Worm (Caenorhabditis elegans) whole organism, L2 larva: ENCODE data around the gene Y41D4B.4.
A peak's percentile ranks its signal among the peaks of the same experiment; 100 is the strongest.

Source experiments
- C34F6.9 ChIP-seq: fragments of 150-350 bp; optimal IDR thresholded peaks from 2 replicates; lab custom pipeline; 2014; ENCODE audit warnings: missing biosample characterization, missing genetic modification characterization
- F13H6.1 ChIP-seq: sonication (generic microtip); optimal IDR thresholded peaks from 2 replicates; lab custom pipeline; 2016; ENCODE audit warnings: missing genetic modification characterization, missing compliant biosample characterization
- R02D3.7 ChIP-seq: fragments of 150-350 bp; optimal IDR thresholded peaks from 2 replicates; lab custom pipeline; 2014; ENCODE audit warnings: missing biosample characterization, missing genetic modification characterization
- Y55F3AM.14 ChIP-seq: fragments of 200-800 bp; sonication (Bioruptor generic); optimal IDR thresholded peaks from 2 replicates; lab custom pipeline; 2018; ENCODE audit warnings: mild to moderate bottlenecking, missing genetic modification characterization, missing compliant biosample characterization
- ZK546.5 ChIP-seq: sonication (generic microtip); optimal IDR thresholded peaks from 2 replicates; lab custom pipeline; 2017; ENCODE audit warnings: missing biosample characterization, missing genetic modification characterization
- alr-1 ChIP-seq: fragments of 150-350 bp; optimal IDR thresholded peaks from 2 replicates; lab custom pipeline; 2014; ENCODE audit warnings: missing biosample characterization, missing genetic modification characterization
- aly-2 ChIP-seq: fragments of 150-350 bp; optimal IDR thresholded peaks from 2 replicates; lab custom pipeline; 2014; ENCODE audit warnings: missing biosample characterization, missing genetic modification characterization
- ama-1 ChIP-seq: fragments of 150-350 bp; optimal IDR thresholded peaks from 2 replicates; lab custom pipeline; 2018; ENCODE audit warnings: inconsistent platforms
- blmp-1 ChIP-seq: sonication (generic microtip); optimal IDR thresholded peaks from 2 replicates; lab custom pipeline; 2017; ENCODE audit warnings: missing genetic modification characterization, mild to moderate bottlenecking, missing compliant biosample characterization, antibody characterized with exemption, moderate library complexity; ENCODE audit not compliant: insufficient read depth
- ceh-16 ChIP-seq: fragments of 150-350 bp; optimal IDR thresholded peaks from 2 replicates; lab custom pipeline; 2014; ENCODE audit warnings: missing biosample characterization, missing genetic modification characterization
- ceh-82 ChIP-seq: fragments of 150-350 bp; optimal IDR thresholded peaks from 2 replicates; lab custom pipeline; 2014; ENCODE audit warnings: missing biosample characterization, missing genetic modification characterization
- crh-2 ChIP-seq: sonication (generic microtip); optimal IDR thresholded peaks from 2 replicates; lab custom pipeline; 2017; ENCODE audit warnings: missing biosample characterization, missing genetic modification characterization
- dmd-4 ChIP-seq: sonication (generic microtip); optimal IDR thresholded peaks from 2 replicates; lab custom pipeline; 2017; ENCODE audit warnings: missing biosample characterization, missing genetic modification characterization
- egl-27 ChIP-seq: sonication (generic microtip); optimal IDR thresholded peaks from 3 replicates; lab custom pipeline; 2017; ENCODE audit warnings: missing biosample characterization, missing genetic modification reagents, missing genetic modification characterization
- elt-1 ChIP-seq: fragments of 150-350 bp; optimal IDR thresholded peaks from 2 replicates; lab custom pipeline; 2014; ENCODE audit warnings: missing biosample characterization, missing genetic modification characterization
- elt-3 ChIP-seq: sonication (generic microtip); optimal IDR thresholded peaks from 2 replicates; lab custom pipeline; 2017; ENCODE audit warnings: missing biosample characterization, missing genetic modification characterization
- fos-1 ChIP-seq: fragments of 150-350 bp; optimal IDR thresholded peaks from 2 replicates; lab custom pipeline; 2014; ENCODE audit warnings: missing biosample characterization, missing genetic modification characterization
- gmeb-1 ChIP-seq: fragments of 150-350 bp; optimal IDR thresholded peaks from 2 replicates; lab custom pipeline; 2014; ENCODE audit warnings: missing biosample characterization, missing genetic modification characterization
- lin-11 ChIP-seq: fragments of 150-350 bp; sonication (generic microtip); optimal IDR thresholded peaks from 2 replicates; lab custom pipeline; 2014; ENCODE audit warnings: missing biosample characterization, missing genetic modification characterization, inconsistent platforms, mixed read lengths
- lin-13 ChIP-seq: fragments of 150-350 bp; optimal IDR thresholded peaks from 2 replicates; lab custom pipeline; 2014; ENCODE audit warnings: missing biosample characterization, missing genetic modification reagents, missing genetic modification characterization
- lin-39 ChIP-seq: fragments of 150-350 bp; optimal IDR thresholded peaks from 2 replicates; lab custom pipeline; 2014; ENCODE audit warnings: missing biosample characterization, missing genetic modification reagents, missing genetic modification characterization
- lsy-2 ChIP-seq, 2 experiments: fragments of 150-350 bp in 1 of 2; sonication (generic microtip) in 1 of 2; optimal IDR thresholded peaks; 2 replicates each; lab custom pipeline; 2014 to 2017; ENCODE audit warnings: missing biosample characterization in 2 of 2, missing genetic modification characterization in 2 of 2
- mab-5 ChIP-seq: fragments of 150-350 bp; optimal IDR thresholded peaks from 2 replicates; lab custom pipeline; 2014; ENCODE audit warnings: missing biosample characterization, missing genetic modification characterization
- mbf-1 ChIP-seq: sonication (generic microtip); optimal IDR thresholded peaks from 2 replicates; lab custom pipeline; 2017; ENCODE audit warnings: missing biosample characterization, missing genetic modification characterization
- mdl-1 ChIP-seq, 2 experiments: fragments of 150-350 bp in 1 of 2; sonication (generic microtip) in 1 of 2; optimal IDR thresholded peaks; 2 replicates each; lab custom pipeline; 2017; ENCODE audit warnings: missing biosample characterization in 2 of 2, missing genetic modification characterization in 2 of 2
- nhr-10 ChIP-seq: sonication (generic microtip); optimal IDR thresholded peaks from 2 replicates; lab custom pipeline; 2017; ENCODE audit warnings: missing biosample characterization, missing genetic modification characterization
- nhr-11 ChIP-seq: fragments of 150-350 bp; optimal IDR thresholded peaks from 2 replicates; lab custom pipeline; 2014; ENCODE audit warnings: missing biosample characterization, missing genetic modification characterization
- nhr-12 ChIP-seq: fragments of 150-350 bp; optimal IDR thresholded peaks from 2 replicates; lab custom pipeline; 2014; ENCODE audit warnings: missing biosample characterization, missing genetic modification characterization
- nhr-129 ChIP-seq: fragments of 150-350 bp; optimal IDR thresholded peaks from 2 replicates; lab custom pipeline; 2014; ENCODE audit warnings: missing biosample characterization, missing genetic modification characterization
- nhr-21 ChIP-seq: fragments of 150-350 bp; optimal IDR thresholded peaks from 2 replicates; lab custom pipeline; 2014; ENCODE audit warnings: missing biosample characterization, missing genetic modification characterization
- nhr-23 ChIP-seq: fragments of 150-350 bp; optimal IDR thresholded peaks from 2 replicates; lab custom pipeline; 2014; ENCODE audit warnings: missing biosample characterization, missing genetic modification reagents, missing genetic modification characterization
- nhr-237 ChIP-seq: fragments of 150-350 bp; optimal IDR thresholded peaks from 2 replicates; lab custom pipeline; 2014; ENCODE audit warnings: missing biosample characterization, missing genetic modification characterization
- nhr-25 ChIP-seq: fragments of 150-350 bp; sonication (generic microtip); optimal IDR thresholded peaks from 3 replicates; lab custom pipeline; 2014; ENCODE audit warnings: missing biosample characterization, missing genetic modification characterization
- nhr-6 ChIP-seq: fragments of 150-350 bp; optimal IDR thresholded peaks from 2 replicates; lab custom pipeline; 2014; ENCODE audit warnings: missing biosample characterization, missing genetic modification characterization
- nhr-77 ChIP-seq: fragments of 150-350 bp; optimal IDR thresholded peaks from 2 replicates; lab custom pipeline; 2014; ENCODE audit warnings: missing biosample characterization, missing genetic modification characterization
- peb-1 ChIP-seq: fragments of 150-350 bp; optimal IDR thresholded peaks from 2 replicates; lab custom pipeline; 2014; ENCODE audit warnings: missing biosample characterization, missing genetic modification characterization
- sem-4 ChIP-seq: fragments of 150-350 bp; optimal IDR thresholded peaks from 2 replicates; lab custom pipeline; 2014; ENCODE audit warnings: missing biosample characterization, missing genetic modification reagents, missing genetic modification characterization
- skn-1 ChIP-seq: sonication (generic microtip); optimal IDR thresholded peaks from 2 replicates; lab custom pipeline; 2017; ENCODE audit warnings: missing biosample characterization, missing genetic modification characterization
- sma-3 ChIP-seq: sonication (generic microtip); optimal IDR thresholded peaks from 2 replicates; lab custom pipeline; 2016; ENCODE audit warnings: missing genetic modification reagents, missing genetic modification characterization, missing compliant biosample characterization
- sma-9 ChIP-seq, 2 experiments: fragments of 150-350 bp in 1 of 2; sonication (generic microtip) in 1 of 2; optimal IDR thresholded peaks; 2 replicates each; lab custom pipeline; 2014 to 2016; ENCODE audit warnings: missing genetic modification characterization in 2 of 2, mild to moderate bottlenecking in 1 of 2, missing biosample characterization in 1 of 2, missing compliant biosample characterization in 1 of 2, missing genetic modification reagents in 1 of 2, moderate library complexity in 1 of 2
- snpc-4 ChIP-seq: fragments of 150-350 bp; optimal IDR thresholded peaks from 2 replicates; lab custom pipeline; 2014; ENCODE audit warnings: missing biosample characterization, missing genetic modification characterization
- unc-39 ChIP-seq: fragments of 150-350 bp; optimal IDR thresholded peaks from 2 replicates; lab custom pipeline; 2014; ENCODE audit warnings: missing biosample characterization, missing genetic modification characterization
- unc-55 ChIP-seq: fragments of 150-350 bp; sonication (generic microtip); optimal IDR thresholded peaks from 3 replicates; lab custom pipeline; 2014; ENCODE audit warnings: missing biosample characterization, missing genetic modification reagents, missing genetic modification characterization
- unc-62 ChIP-seq: fragments of 150-350 bp; optimal IDR thresholded peaks from 2 replicates; lab custom pipeline; 2014; ENCODE audit warnings: missing biosample characterization, missing genetic modification reagents, missing genetic modification characterization
- zag-1 ChIP-seq: fragments of 150-350 bp; optimal IDR thresholded peaks from 2 replicates; lab custom pipeline; 2014; ENCODE audit warnings: missing biosample characterization, missing genetic modification characterization
- ztf-1 ChIP-seq: fragments of 200-800 bp; sonication (Bioruptor generic); conservative IDR thresholded peaks from 2 replicates; pipeline ENCODE4 v1.3.6; 2022; ENCODE audit warnings: missing genetic modification characterization, missing compliant biosample characterization
- ztf-11 ChIP-seq: sonication (generic microtip); optimal IDR thresholded peaks from 2 replicates; lab custom pipeline; 2017; ENCODE audit warnings: missing biosample characterization, missing genetic modification characterization
- ztf-4 ChIP-seq: fragments of 150-350 bp; optimal IDR thresholded peaks from 2 replicates; lab custom pipeline; 2014; ENCODE audit warnings: missing biosample characterization, missing genetic modification characterization

Y41D4B.4 gene

ce11 chrIV:1649349-1649748 lies 10.6 kb upstream of the Y41D4B.4 start:
- TF ChIP-seq nhr-11 (tag; lab: Kevin White, UChicago) = no peak
- TF ChIP-seq R02D3.7 (tag; lab: Kevin White, UChicago) = no peak
- TF ChIP-seq mab-5 = no peak
- TF ChIP-seq lin-39 = no peak
- no peak for TF ChIP-seq nhr-25 (tag; lab: Kevin White, UChicago)
- no peak for TF ChIP-seq ZK546.5 (tag; lab: Kevin White, UChicago)
- TF ChIP-seq ztf-4 (tag; lab: Kevin White, UChicago) = no peak
- TF ChIP-seq nhr-77 (tag; lab: Kevin White, UChicago) = no peak

DNA sequence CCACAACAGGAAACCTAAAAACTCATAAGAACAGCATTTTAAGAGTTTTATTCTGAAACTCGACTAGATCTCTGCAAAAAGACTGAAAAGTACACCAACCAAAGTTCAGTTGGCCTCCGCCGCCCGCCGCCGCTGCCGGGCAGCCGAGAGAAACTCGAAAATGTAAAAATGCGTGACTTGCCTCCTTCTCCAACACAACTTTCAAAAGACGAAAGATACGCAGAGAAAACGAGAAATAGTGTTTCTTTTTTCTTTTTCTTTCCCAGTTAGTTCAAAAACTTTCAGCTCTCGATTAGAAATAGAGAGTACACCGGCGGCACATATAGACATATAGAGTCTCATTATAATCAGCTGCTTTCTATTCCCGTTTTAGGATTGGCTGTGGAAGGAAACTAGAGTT lies 10.1 kb upstream of the Y41D4B.4 start:
- no peak for TF ChIP-seq blmp-1 (tag; lab: Kevin White, UChicago)
- no peak for TF ChIP-seq lin-39
- TF ChIP-seq sma-3 (GFP tag; lab: Kevin White, UChicago) = no peak
- TF ChIP-seq C34F6.9 (tag; lab: Kevin White, UChicago) = peak; percentile 62
- TF ChIP-seq crh-2 (tag; lab: Kevin White, UChicago) = peak; percentile 75
- TF ChIP-seq skn-1 (tag; lab: Kevin White, UChicago) = no peak
- peak; percentile 31 for TF ChIP-seq gmeb-1 (tag; lab: Kevin White, UChicago)
- TF ChIP-seq unc-39 = no peak
- no peak for TF ChIP-seq snpc-4 (tag; lab: Kevin White, UChicago)
- TF ChIP-seq mab-5 = no peak
- TF ChIP-seq peb-1 (tag; lab: Kevin White, UChicago) = no peak
- no peak for TF ChIP-seq ceh-82 (tag; lab: Kevin White, UChicago)
- peak in 1 of 2 experiments; percentile 28 for TF ChIP-seq lsy-2 (tag; optimal IDR thresholded peaks at IDR 0.05; lab: Kevin White, UChicago)
- TF ChIP-seq aly-2 (tag; lab: Kevin White, UChicago) = no peak
- no peak for TF ChIP-seq nhr-11 (tag; lab: Kevin White, UChicago)
- no peak for TF ChIP-seq ZK546.5 (tag; lab: Kevin White, UChicago)
- TF ChIP-seq ztf-1 (GFP tag; lab: Robert Waterston, UW) = no peak
- no peak for TF ChIP-seq elt-1
- TF ChIP-seq nhr-12 (tag; lab: Kevin White, UChicago) = no peak
- TF ChIP-seq fos-1 (tag; lab: Kevin White, UChicago) = peak; percentile 71
- no peak for TF ChIP-seq mbf-1 (tag; lab: Kevin White, UChicago)
- TF ChIP-seq nhr-21 (tag; lab: Kevin White, UChicago) = peak; percentile 29
- no peak for TF ChIP-seq nhr-237 (tag; lab: Kevin White, UChicago)
- TF ChIP-seq ztf-4 (tag; lab: Kevin White, UChicago) = no peak
- TF ChIP-seq Y55F3AM.14 = no peak
- no peak for TF ChIP-seq ceh-16
- TF ChIP-seq nhr-10 (tag; lab: Kevin White, UChicago) = no peak
- peak; percentile 78 for TF ChIP-seq unc-55 (GFP tag; lab: Kevin White, UChicago)
- no peak for TF ChIP-seq ama-1 (lab: Kevin White, UChicago)
- no peak for TF ChIP-seq nhr-77 (tag; lab: Kevin White, UChicago)
- no peak for TF ChIP-seq zag-1
- no peak for TF ChIP-seq nhr-6 (tag; lab: Kevin White, UChicago)
- no peak for TF ChIP-seq egl-27 (tag; lab: Kevin White, UChicago)
- no peak for TF ChIP-seq elt-3 (tag; lab: Kevin White, UChicago)
- TF ChIP-seq nhr-25 (tag; lab: Kevin White, UChicago) = no peak
- TF ChIP-seq lin-13 (GFP tag; lab: Kevin White, UChicago) = peak; percentile 12
- TF ChIP-seq dmd-4 = no peak
- TF ChIP-seq sma-9 (GFP tag; optimal IDR thresholded peaks at IDR 0.05; lab: Kevin White, UChicago) = peak; percentile 37
- no peak for TF ChIP-seq sma-9 (tag; optimal IDR thresholded peaks at IDR 0.05; lab: Kevin White, UChicago)
- no peak for TF ChIP-seq ztf-11 (tag; lab: Kevin White, UChicago)
- no peak for TF ChIP-seq sem-4 (tag; lab: Kevin White, UChicago)
- TF ChIP-seq mdl-1 (tag; optimal IDR thresholded peaks at IDR 0.05; lab: Kevin White, UChicago) = no peak
- TF ChIP-seq nhr-129 (tag; lab: Kevin White, UChicago) = peak; percentile 47
- TF ChIP-seq R02D3.7 (tag; lab: Kevin White, UChicago) = no peak
- no peak for TF ChIP-seq F13H6.1 (tag; lab: Kevin White, UChicago)
- no peak for TF ChIP-seq lin-11 (tag; lab: Kevin White, UChicago)
- TF ChIP-seq unc-62 (GFP tag; lab: Kevin White, UChicago) = no peak
- no peak for TF ChIP-seq alr-1
- no peak for TF ChIP-seq nhr-23 (tag; lab: Kevin White, UChicago)
